Worm (Caenorhabditis elegans) whole organism, L1 larva: Measurements from ENCODE around the gene mec-4.

Source experiments
- F16B12.6 ChIP-seq: fragments of 150-350 bp; optimal IDR thresholded peaks from 2 replicates; lab custom pipeline; 2014; ENCODE audit warnings: missing biosample characterization, missing genetic modification characterization
- aly-2 ChIP-seq: fragments of 150-350 bp; optimal IDR thresholded peaks from 2 replicates; lab custom pipeline; 2014; ENCODE audit warnings: missing biosample characterization, missing genetic modification characterization
- blmp-1 ChIP-seq: fragments of 150-350 bp; optimal IDR thresholded peaks from 2 replicates; lab custom pipeline; 2014; ENCODE audit warnings: missing biosample characterization, missing genetic modification characterization
- fkh-10 ChIP-seq: sonication (generic microtip); optimal IDR thresholded peaks from 2 replicates; lab custom pipeline; 2017; ENCODE audit warnings: missing biosample characterization, missing genetic modification reagents, missing genetic modification characterization
- hlh-4 ChIP-seq: sonication (generic microtip); optimal IDR thresholded peaks from 2 replicates; lab custom pipeline; 2016; ENCODE audit warnings: mild to moderate bottlenecking, missing genetic modification characterization, missing compliant biosample characterization
- lin-13 ChIP-seq: fragments of 150-350 bp; optimal IDR thresholded peaks from 2 replicates; lab custom pipeline; 2014; ENCODE audit warnings: missing biosample characterization, missing genetic modification reagents, missing genetic modification characterization
- lin-14 ChIP-seq: fragments of 200-800 bp; sonication (Bioruptor generic); optimal IDR thresholded peaks from 2 replicates; lab custom pipeline; 2018; ENCODE audit warnings: mild to moderate bottlenecking, missing genetic modification characterization, moderate library complexity, missing compliant biosample characterization
- nhr-11 ChIP-seq: fragments of 150-350 bp; optimal IDR thresholded peaks from 2 replicates; lab custom pipeline; 2014; ENCODE audit warnings: missing biosample characterization, missing genetic modification characterization
- snpc-4 ChIP-seq: fragments of 150-350 bp; optimal IDR thresholded peaks from 2 replicates; lab custom pipeline; 2014; ENCODE audit warnings: missing biosample characterization, missing genetic modification characterization

DNA sequence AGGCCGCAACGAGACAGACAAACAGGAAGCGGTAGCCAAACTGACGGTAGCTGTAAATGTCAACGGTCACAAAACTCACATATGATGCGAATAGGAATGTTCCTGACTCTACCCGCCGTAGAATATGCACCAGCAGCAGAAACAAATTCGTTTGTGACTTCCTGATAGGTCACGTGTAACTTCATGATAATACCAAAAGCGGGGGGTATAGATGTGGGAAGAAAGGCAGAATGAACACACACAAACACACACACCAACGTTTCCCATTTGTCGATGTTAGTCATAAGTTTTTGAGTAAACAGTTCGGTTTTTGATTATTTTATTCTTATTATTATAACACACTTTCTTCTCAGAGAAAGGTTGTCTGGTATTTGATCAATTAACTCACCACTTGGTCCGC, 6.2 kb upstream of the mec-4 start:
- TF ChIP-seq nhr-11 (tag; lab: Kevin White, UChicago) (no peak), F16B12.6 (tag; lab: Kevin White, UChicago) (no peak), aly-2 (no peak), hlh-4 (tag; lab: Kevin White, UChicago) (no peak), fkh-10 (GFP tag; lab: Kevin White, UChicago) (no peak), lin-13 (GFP tag; lab: Kevin White, UChicago) (no peak), snpc-4 (tag; lab: Kevin White, UChicago) (no peak), blmp-1 (no peak), lin-14 (GFP tag; lab: Kevin White, UChicago) (no peak)
